Worm (Caenorhabditis elegans): Measurements from ENCODE around the gene T26C11.8.

DNA sequence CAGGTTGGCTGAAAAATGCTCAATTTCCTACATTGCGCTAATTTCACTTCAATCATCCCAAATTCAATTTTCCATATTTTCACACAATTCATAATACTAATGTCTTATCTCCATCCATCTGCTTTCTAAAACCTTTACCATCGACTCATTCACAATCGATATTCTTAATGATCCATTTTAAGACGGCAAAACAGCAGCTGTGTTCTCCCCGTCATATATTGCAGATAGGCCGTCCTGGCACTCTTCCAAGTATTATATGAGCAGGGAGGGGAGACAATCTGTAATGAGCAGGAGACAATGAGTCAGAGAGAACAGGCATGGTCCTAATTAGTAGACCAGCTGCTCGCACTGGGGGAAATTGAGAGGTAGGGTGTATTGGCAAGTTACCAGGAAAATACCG is 2.7 kb upstream of the T26C11.8 start:
- no peak for TF ChIP-seq egl-27 (tag; optimal IDR thresholded peaks at IDR 0.05)
- TF ChIP-seq unc-130 (tag; optimal IDR thresholded peaks at IDR 0.05): no peak
- TF ChIP-seq ceh-82 (tag; optimal IDR thresholded peaks at IDR 0.05): no peak
- TF ChIP-seq mep-1 (tag; optimal IDR thresholded peaks at IDR 0.05): no peak
- no peak for TF ChIP-seq snpc-4 (tag; optimal IDR thresholded peaks at IDR 0.05)
- no peak for TF ChIP-seq zag-1 (tag; optimal IDR thresholded peaks at IDR 0.05)
- no peak for TF ChIP-seq ama-1 (optimal IDR thresholded peaks at IDR 0.05)
- no peak for TF ChIP-seq mab-9 (GFP tag; IDR thresholded peaks at IDR 0.05)
- TF ChIP-seq nhr-76 (tag; optimal IDR thresholded peaks at IDR 0.05): no peak
- no peak for TF ChIP-seq xbp-1 (tag; optimal IDR thresholded peaks at IDR 0.05)
- no peak for TF ChIP-seq nhr-77 (tag; optimal IDR thresholded peaks at IDR 0.05)
- TF ChIP-seq elt-3 (tag; optimal IDR thresholded peaks at IDR 0.05): no peak
- no peak for TF ChIP-seq unc-62 (GFP tag; optimal IDR thresholded peaks at IDR 0.05)
